Fruit fly (Drosophila melanogaster) whole organism, embryonic: ENCODE measurements around the gene AlkB.
A peak's percentile ranks its signal among the peaks of the same experiment; 100 is the strongest.

Experiments
- Asciz ChIP-seq: fragments of 200-800 bp; sonication (Bioruptor generic); optimal IDR thresholded peaks from 2 replicates; lab custom pipeline; 2017; ENCODE audit warnings: missing biosample characterization, mild to moderate bottlenecking, missing genetic modification characterization, missing genetic modification reagents
- Awh ChIP-seq: fragments of 200-800 bp; sonication (Bioruptor generic); IDR thresholded peaks from 2 replicates; pipeline ENCODE4, ENCODE4 v1.3.6; 2022; ENCODE audit warnings: missing biosample characterization, missing genetic modification characterization
- CG10209 ChIP-seq: fragments of 200-800 bp; sonication (Bioruptor generic); optimal IDR thresholded peaks from 3 replicates; lab custom pipeline; 2017; ENCODE audit warnings: missing biosample characterization, mild to moderate bottlenecking, missing genetic modification characterization, missing genetic modification reagents
- CG10543 ChIP-seq: fragments of 200-800 bp; sonication (Bioruptor generic); optimal IDR thresholded peaks from 3 replicates; lab custom pipeline; 2017; ENCODE audit warnings: missing biosample characterization, mild to moderate bottlenecking, missing genetic modification characterization, moderate library complexity
- CG11247 ChIP-seq: fragments of 200-800 bp; sonication (Bioruptor generic); IDR thresholded peaks from 2 replicates; pipeline ENCODE4 v1.3.6; 2022; ENCODE audit warnings: missing biosample characterization, missing genetic modification characterization
- CG11695 ChIP-seq: fragments of 200-800 bp; sonication (Bioruptor generic); IDR thresholded peaks from 3 replicates; pipeline ENCODE4 v1.3.6; 2022; ENCODE audit warnings: missing biosample characterization, missing genetic modification characterization
- CG12236 ChIP-seq: fragments of 200-800 bp; sonication (Bioruptor generic); optimal IDR thresholded peaks from 2 replicates; lab custom pipeline; 2016; ENCODE audit warnings: missing biosample characterization, missing genetic modification characterization
- CG12942 ChIP-seq: fragments of 200-800 bp; sonication (Bioruptor generic); optimal IDR thresholded peaks from 3 replicates; lab custom pipeline; 2016; ENCODE audit warnings: missing biosample characterization, missing genetic modification characterization
- CG17186 ChIP-seq: fragments of 200-800 bp; sonication (Bioruptor generic); optimal IDR thresholded peaks from 3 replicates; lab custom pipeline; 2017; ENCODE audit warnings: missing biosample characterization, missing genetic modification reagents, missing genetic modification characterization
- CG32532 ChIP-seq: fragments of 200-800 bp; sonication (Bioruptor generic); IDR thresholded peaks from 2 replicates; pipeline ENCODE4 v1.3.6; 2022; ENCODE audit warnings: missing biosample characterization, missing genetic modification characterization
- CG4424 ChIP-seq: fragments of 200-800 bp; sonication (Bioruptor generic); optimal IDR thresholded peaks from 3 replicates; lab custom pipeline; 2016; ENCODE audit warnings: missing biosample characterization, missing genetic modification characterization
- CG4730 ChIP-seq: fragments of 200-800 bp; sonication (Bioruptor generic); IDR thresholded peaks from 2 replicates; pipeline ENCODE4 v1.3.6; 2022; ENCODE audit warnings: missing biosample characterization, missing genetic modification characterization
- CG6272 ChIP-seq: fragments of 200-800 bp; sonication (Bioruptor generic); IDR thresholded peaks from 2 replicates; pipeline ENCODE4 v1.3.6; 2022; ENCODE audit warnings: missing biosample characterization, missing genetic modification characterization
- CG6654 ChIP-seq: fragments of 200-800 bp; sonication (Bioruptor generic); optimal IDR thresholded peaks from 2 replicates; lab custom pipeline; 2017; ENCODE audit warnings: missing biosample characterization, mild to moderate bottlenecking, missing genetic modification characterization
- CG7928 ChIP-seq: fragments of 200-800 bp; sonication (Bioruptor generic); optimal IDR thresholded peaks from 2 replicates; lab custom pipeline; 2017; ENCODE audit warnings: missing biosample characterization, mild to moderate bottlenecking, missing genetic modification characterization
- CG9797 ChIP-seq: fragments of 200-800 bp; sonication (Bioruptor generic); optimal IDR thresholded peaks from 3 replicates; lab custom pipeline; 2018; ENCODE audit warnings: missing biosample characterization, mild to moderate bottlenecking, missing genetic modification characterization
- CHES-1-like ChIP-seq: fragments of 200-800 bp; sonication (Bioruptor generic); optimal IDR thresholded peaks from 2 replicates; lab custom pipeline; 2016; ENCODE audit warnings: missing biosample characterization, missing genetic modification characterization
- CTCF ChIP-seq: fragments of 200-800 bp; sonication (Bioruptor generic); optimal IDR thresholded peaks from 2 replicates; lab custom pipeline; 2017; ENCODE audit warnings: missing biosample characterization, mild to moderate bottlenecking, missing genetic modification characterization, moderate library complexity
- Deaf1 ChIP-seq: fragments of 200-800 bp; optimal IDR thresholded peaks from 3 replicates; lab custom pipeline; 2019; ENCODE audit warnings: missing biosample characterization, mild to moderate bottlenecking, missing genetic modification characterization, moderate library complexity
- Dp ChIP-seq: fragments of 200-800 bp; sonication (Bioruptor generic); optimal IDR thresholded peaks from 2 replicates; lab custom pipeline; 2018; ENCODE audit warnings: missing biosample characterization, mild to moderate bottlenecking, missing genetic modification characterization, moderate library complexity
- E2f2 ChIP-seq: fragments of 200-800 bp; sonication (Bioruptor generic); IDR thresholded peaks from 2 replicates; pipeline ENCODE4 v1.3.6; 2022; ENCODE audit warnings: missing biosample characterization, missing genetic modification characterization
- Elba2 ChIP-seq: fragments of 200-800 bp; sonication (Bioruptor generic); optimal IDR thresholded peaks from 3 replicates; lab custom pipeline; 2016; ENCODE audit warnings: missing biosample characterization, missing genetic modification characterization
- Gug ChIP-seq: fragments of 200-800 bp; sonication (Bioruptor generic); IDR thresholded peaks from 4 replicates; pipeline ENCODE4 v1.3.6; 2022; ENCODE audit warnings: missing biosample characterization, missing genetic modification characterization
- Hey ChIP-seq: fragments of 200-800 bp; sonication (Bioruptor generic); optimal IDR thresholded peaks from 3 replicates; lab custom pipeline; 2018; ENCODE audit warnings: missing biosample characterization, mild to moderate bottlenecking, missing genetic modification characterization
- HmgD ChIP-seq: fragments of 200-800 bp; sonication (Bioruptor generic); optimal IDR thresholded peaks from 3 replicates; lab custom pipeline; 2016; ENCODE audit warnings: missing biosample characterization, missing genetic modification characterization
- Hmx ChIP-seq: fragments of 200-800 bp; sonication (Bioruptor generic); optimal IDR thresholded peaks from 2 replicates; lab custom pipeline; 2016; ENCODE audit warnings: missing biosample characterization, missing genetic modification characterization
- Hr51 ChIP-seq, 2 experiments: fragments of 200-800 bp; sonication (Bioruptor generic); optimal IDR thresholded peaks; 2 replicates in 1 of 2; 3 replicates in 1 of 2; lab custom pipeline; 2016 to 2018; ENCODE audit warnings: missing biosample characterization in 2 of 2, missing genetic modification characterization in 2 of 2, mild to moderate bottlenecking in 1 of 2, moderate library complexity in 1 of 2
- Hsf ChIP-seq: fragments of 200-800 bp; sonication (Bioruptor generic); optimal IDR thresholded peaks from 3 replicates; lab custom pipeline; 2016; ENCODE audit warnings: missing biosample characterization, missing genetic modification characterization
- Nf-YA ChIP-seq: fragments of 200-800 bp; sonication (Bioruptor generic); IDR thresholded peaks from 2 replicates; pipeline ENCODE4 v1.3.6; 2022; ENCODE audit warnings: missing biosample characterization, missing genetic modification characterization
- Stat92E ChIP-seq, 3 experiments: fragments of >200 bp in 2 of 3; fragments of 200-800 bp in 1 of 3; sonication (Bioruptor generic) in 1 of 3; optimal IDR thresholded peaks; 2 replicates each; lab custom pipeline; 2017 to 2019; ENCODE audit warnings: missing biosample characterization in 3 of 3, missing genetic modification characterization in 3 of 3, mild to moderate bottlenecking in 1 of 3, moderate library complexity in 1 of 3
- ap ChIP-seq: fragments of 200-800 bp; sonication (Bioruptor generic); IDR thresholded peaks from 2 replicates; pipeline ENCODE4 v1.3.6; 2022; ENCODE audit warnings: missing biosample characterization, missing genetic modification characterization
- bcd ChIP-seq: fragments of 200-800 bp; sonication (Bioruptor generic); optimal IDR thresholded peaks from 2 replicates; lab custom pipeline; 2017; ENCODE audit warnings: missing biosample characterization, mild to moderate bottlenecking, missing genetic modification characterization
- cato ChIP-seq: fragments of 200-800 bp; sonication (Bioruptor generic); optimal IDR thresholded peaks from 2 replicates; lab custom pipeline; 2016; ENCODE audit warnings: missing biosample characterization, missing genetic modification characterization, borderline replicate concordance
- chn ChIP-seq: fragments of 200-800 bp; sonication (Bioruptor generic); optimal IDR thresholded peaks from 2 replicates; lab custom pipeline; 2016; ENCODE audit warnings: missing biosample characterization, missing genetic modification characterization
- corto ChIP-seq: fragments of 200-800 bp; sonication (Bioruptor generic); optimal IDR thresholded peaks from 2 replicates; lab custom pipeline; 2016; ENCODE audit warnings: missing biosample characterization, mild to moderate bottlenecking, missing genetic modification characterization, moderate library complexity
- da ChIP-seq: fragments of 200-800 bp; sonication (Bioruptor generic); optimal IDR thresholded peaks from 2 replicates; lab custom pipeline; 2016; ENCODE audit warnings: missing biosample characterization, missing genetic modification characterization
- disco-r ChIP-seq: fragments of 200-800 bp; sonication (Bioruptor generic); optimal IDR thresholded peaks from 2 replicates; lab custom pipeline; 2016; ENCODE audit warnings: missing biosample characterization, missing genetic modification characterization
- esg ChIP-seq: fragments of 200-800 bp; sonication (Bioruptor generic); conservative IDR thresholded peaks from 2 replicates; pipeline ENCODE4 v1.3.6; 2022; ENCODE audit warnings: missing biosample characterization, missing genetic modification characterization
- fd64A ChIP-seq: fragments of 200-800 bp; sonication (Bioruptor generic); optimal IDR thresholded peaks from 3 replicates; lab custom pipeline; 2018; ENCODE audit warnings: missing biosample characterization, mild to moderate bottlenecking, missing genetic modification characterization
- gem ChIP-seq: fragments of 200-800 bp; sonication (Bioruptor generic); optimal IDR thresholded peaks from 2 replicates; lab custom pipeline; 2019; ENCODE audit warnings: missing biosample characterization, mild to moderate bottlenecking, missing genetic modification characterization, moderate library complexity
- gsb ChIP-seq: fragments of 200-800 bp; sonication (Bioruptor generic); IDR thresholded peaks from 2 replicates; pipeline ENCODE4 v1.3.6; 2022; ENCODE audit warnings: missing biosample characterization, missing genetic modification characterization
- hth ChIP-seq: fragments of >200 bp; optimal IDR thresholded peaks from 2 replicates; lab custom pipeline; 2017; ENCODE audit warnings: inconsistent platforms
- ind ChIP-seq: fragments of 200-800 bp; sonication (Bioruptor generic); optimal IDR thresholded peaks from 3 replicates; lab custom pipeline; 2016; ENCODE audit warnings: missing biosample characterization, missing genetic modification characterization
- jing ChIP-seq: fragments of 200-800 bp; sonication (Bioruptor generic); optimal IDR thresholded peaks from 2 replicates; lab custom pipeline; 2018; ENCODE audit warnings: missing biosample characterization, mild to moderate bottlenecking, missing genetic modification characterization
- lola ChIP-seq, 3 experiments: fragments of >200 bp in 2 of 3; fragments of 200-800 bp in 1 of 3; sonication (Bioruptor generic) in 1 of 3; optimal IDR thresholded peaks; 2 replicates each; lab custom pipeline; 2017 to 2019; ENCODE audit warnings: missing biosample characterization in 3 of 3, missing genetic modification characterization in 3 of 3, mild to moderate bottlenecking in 1 of 3, moderate library complexity in 1 of 3
- peb ChIP-seq: fragments of 200-800 bp; sonication (Bioruptor generic); IDR thresholded peaks from 2 replicates; pipeline ENCODE4 v1.3.6; 2022; ENCODE audit warnings: missing biosample characterization, missing genetic modification characterization
- so ChIP-seq: fragments of 200-800 bp; sonication (Bioruptor generic); IDR thresholded peaks from 3 replicates; pipeline ENCODE4 v1.3.6; 2022; ENCODE audit warnings: missing biosample characterization, missing genetic modification characterization
- sob ChIP-seq: fragments of 200-800 bp; sonication (Bioruptor generic); IDR thresholded peaks from 2 replicates; pipeline ENCODE4 v1.3.6; 2022; ENCODE audit warnings: missing biosample characterization, missing genetic modification characterization
- ssp ChIP-seq: fragments of 200-800 bp; sonication (Bioruptor generic); IDR thresholded peaks from 2 replicates; pipeline ENCODE4 v1.3.6; 2022; ENCODE audit warnings: missing biosample characterization, missing genetic modification characterization
- trh ChIP-seq: fragments of 200-800 bp; sonication (Bioruptor generic); optimal IDR thresholded peaks from 2 replicates; lab custom pipeline; 2016; ENCODE audit warnings: missing biosample characterization, missing genetic modification characterization
- unc-4 ChIP-seq: fragments of 200-800 bp; sonication (Bioruptor generic); IDR thresholded peaks from 2 replicates; pipeline ENCODE4 v1.3.6; 2022; ENCODE audit warnings: missing biosample characterization, missing genetic modification characterization; ENCODE audit not compliant: partially characterized antibody
- wor ChIP-seq: fragments of 200-800 bp; sonication (Bioruptor generic); IDR thresholded peaks from 2 replicates; pipeline ENCODE4 v1.3.6; 2022; ENCODE audit warnings: missing biosample characterization, missing genetic modification characterization

Gene AlkB

dm6 chrX:15818608-15819184 lies 40.6 kb downstream of the AlkB start (continued):
- TF ChIP-seq CG7928 (no peak), ssp (GFP tag; lab: Robert Waterston, UW) (no peak), bcd (GFP tag; lab: Kevin White, UChicago) (no peak), HmgD (GFP tag; lab: Kevin White, UChicago) (no peak), trh (GFP tag; lab: Kevin White, UChicago) (no peak), Asciz (no peak), CG10543 (GFP tag; lab: Kevin White, UChicago) (no peak), fd64A (no peak), Hr51 (GFP tag; optimal IDR thresholded peaks at IDR 0.05; lab: Kevin White, UChicago) (no peak), CG4424 (no peak), Hsf (GFP tag; lab: Kevin White, UChicago) (no peak), CG6272 (no peak), CG9797 (no peak), sob (GFP tag; lab: Robert Waterston, UW) (no peak), Dp (no peak), ind (GFP tag; lab: Kevin White, UChicago) (peak; percentile 29), Deaf1 (tag; lab: Kevin White, UChicago) (no peak), esg (GFP tag; lab: Robert Waterston, UW) (no peak), CHES-1-like (no peak), wor (GFP tag; lab: Robert Waterston, UW) (no peak), CG6654 (GFP tag; lab: Kevin White, UChicago) (no peak), Nf-YA (GFP tag; lab: Robert Waterston, UW) (no peak), CTCF (GFP tag; lab: Kevin White, UChicago) (no peak), gsb (GFP tag; lab: Robert Waterston, UW) (no peak), CG32532 (GFP tag; lab: Robert Waterston, UW) (peak; percentile 33; the same call in 1 of the 2 replicates), Stat92E (GFP tag; optimal IDR thresholded peaks at IDR 0.05; lab: Kevin White, UChicago) (no peak), peb (no peak), hth (lab: Kevin White, UChicago) (no peak), CG4730 (GFP tag; lab: Robert Waterston, UW) (no peak), disco-r (GFP tag; lab: Kevin White, UChicago) (no peak), CG17186 (GFP tag; lab: Kevin White, UChicago) (no peak), CG11695 (GFP tag; lab: Robert Waterston, UW) (0 out of 3 replicates have a peak, but pooled peaks have one; percentile 14), unc-4 (GFP tag; lab: Robert Waterston, UW) (no peak), CG10209 (GFP tag; lab: Kevin White, UChicago) (no peak), Gug (GFP tag; lab: Robert Waterston, UW) (no peak), da (GFP tag; lab: Kevin White, UChicago) (no peak), gem (tag; lab: Kevin White, UChicago) (no peak), CG12942 (no peak), Hmx (GFP tag; lab: Kevin White, UChicago) (no peak), chn (GFP tag; lab: Kevin White, UChicago) (peak; percentile 25), CG11247 (GFP tag; lab: Robert Waterston, UW) (no peak), jing (GFP tag; lab: Kevin White, UChicago) (no peak), ap (GFP tag; lab: Robert Waterston, UW) (0 out of 2 replicates have a peak, but pooled peaks have one; percentile 21), lola (GFP tag; optimal IDR thresholded peaks at IDR 0.05; lab: Kevin White, UChicago) (peak in 1 of 3 experiments; percentile 43), Awh (GFP tag; lab: Robert Waterston, UW) (no peak), Elba2 (no peak), so (GFP tag; lab: Robert Waterston, UW) (0 out of 3 replicates have a peak, but pooled peaks have one; percentile 7), E2f2 (GFP tag; lab: Robert Waterston, UW) (no peak), corto (GFP tag; lab: Kevin White, UChicago) (no peak), cato (GFP tag; lab: Kevin White, UChicago) (no peak), Hey (tag; lab: Kevin White, UChicago) (no peak), CG12236 (GFP tag; lab: Kevin White, UChicago) (no peak)
